ENCODE assay signal across 3 worm cellular contexts in the genomic region with DNA sequence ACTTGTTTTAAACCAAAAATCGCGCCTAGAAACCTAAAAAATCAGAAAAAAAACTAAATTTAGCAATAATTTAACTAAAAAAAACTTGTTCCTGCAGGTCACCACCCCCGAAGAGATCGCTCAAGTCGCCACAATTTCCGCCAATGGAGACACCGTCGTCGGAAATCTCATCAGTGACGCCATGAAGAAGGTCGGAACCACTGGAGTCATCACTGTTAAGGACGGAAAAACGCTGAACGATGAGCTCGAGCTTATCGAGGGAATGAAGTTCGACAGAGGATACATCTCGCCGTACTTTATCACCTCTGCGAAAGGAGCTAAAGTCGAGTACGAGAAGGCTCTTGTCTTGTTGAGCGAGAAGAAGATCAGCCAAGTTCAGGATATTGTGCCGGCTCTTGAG.
A peak's percentile ranks its signal among the peaks of the same experiment; 100 is the strongest.
TF ChIP-seq lines count a peak whose summit lies in the region.

No protein-coding gene starts in this region.

TF ChIP-seq in whole organism, L3 larva, 47 proteins besides CTCF, POLR2A, EP300 and RAD21:
- TF ChIP-seq egl-27 (tag; optimal IDR thresholded peaks at IDR 0.05; lab: Kevin White, UChicago), result no peak
- no peak for TF ChIP-seq hmg-11 (tag; optimal IDR thresholded peaks at IDR 0.05; lab: Kevin White, UChicago)
- TF ChIP-seq ama-1 (optimal IDR thresholded peaks at IDR 0.05; lab: Kevin White, UChicago), result peak; percentile 15
- no peak for TF ChIP-seq egl-5 (tag; optimal IDR thresholded peaks at IDR 0.05; lab: Kevin White, UChicago)

TF ChIP-seq in whole organism, L4 larva, 104 proteins besides CTCF, POLR2A, EP300 and RAD21:
- TF ChIP-seq snpc-1.2 (GFP tag; IDR thresholded peaks at IDR 0.05; lab: Robert Waterston, UW), result no peak
- no peak for TF ChIP-seq F26F4.8 (GFP tag; conservative IDR thresholded peaks at IDR 0.05; lab: Robert Waterston, UW)
- no peak for TF ChIP-seq unc-39 (tag; optimal IDR thresholded peaks at IDR 0.05; lab: Kevin White, UChicago)
- TF ChIP-seq unc-62 (GFP tag; optimal IDR thresholded peaks at IDR 0.05 in 1 of 2; lab: Kevin White, UChicago), result peak in 1 of 2 experiments; percentile 54
- no peak for TF ChIP-seq unc-62 (tag; optimal IDR thresholded peaks at IDR 0.05; lab: Kevin White, UChicago)
- no peak for TF ChIP-seq lin-39 (tag; optimal IDR thresholded peaks at IDR 0.05; lab: Kevin White, UChicago)
- TF ChIP-seq nhr-42 (GFP tag; IDR thresholded peaks at IDR 0.05; lab: Robert Waterston, UW), result no peak
- no peak for TF ChIP-seq vab-7 (GFP tag; IDR thresholded peaks at IDR 0.05; lab: Robert Waterston, UW)
- TF ChIP-seq set-16 (GFP tag; IDR thresholded peaks at IDR 0.05; lab: Robert Waterston, UW), result peak; percentile 14; the same call in 1 of the 2 replicates
- TF ChIP-seq lin-13 (GFP tag; optimal IDR thresholded peaks at IDR 0.05; lab: Kevin White, UChicago), result no peak
- TF ChIP-seq hif-1 (tag; optimal IDR thresholded peaks at IDR 0.05; lab: Kevin White, UChicago), result no peak
- no peak for TF ChIP-seq dpl-1 (GFP tag; optimal IDR thresholded peaks at IDR 0.05; lab: Kevin White, UChicago)
- TF ChIP-seq rbr-2 (tag; optimal IDR thresholded peaks at IDR 0.05; lab: Kevin White, UChicago), result no peak
- TF ChIP-seq ZK337.2 (GFP tag; IDR thresholded peaks at IDR 0.05; lab: Robert Waterston, UW), result no peak
- TF ChIP-seq daf-12 (tag; optimal IDR thresholded peaks at IDR 0.05; lab: Kevin White, UChicago), result no peak
- TF ChIP-seq Y75B8A.6 (GFP tag; IDR thresholded peaks at IDR 0.05; lab: Robert Waterston, UW), result no peak
TF ChIP-seq in whole organism, L4 larva: peak in this region for 2.

TF ChIP-seq in whole organism, young adult, 124 proteins besides CTCF, POLR2A, EP300 and RAD21:
- TF ChIP-seq hmg-20 (GFP tag; IDR thresholded peaks at IDR 0.05; lab: Robert Waterston, UW), result 0 out of 2 replicates have a peak, but pooled peaks have one; percentile 5
- peak; percentile 56; the same call in 1 of the 2 replicates for TF ChIP-seq nfyb-1 (GFP tag; IDR thresholded peaks at IDR 0.05; lab: Robert Waterston, UW)
- TF ChIP-seq nfya-1 (tag; optimal IDR thresholded peaks at IDR 0.05; lab: Kevin White, UChicago; ENCODE audit: borderline replicate concordance, insufficient read depth), result no peak
- no peak for TF ChIP-seq nhr-90 (tag; optimal IDR thresholded peaks at IDR 0.05; lab: Kevin White, UChicago)
- TF ChIP-seq zfh-2 (GFP tag; conservative IDR thresholded peaks at IDR 0.05; lab: Robert Waterston, UW), result peak; percentile 45; the same call in 1 of the 2 replicates
- peak; percentile 24; the same call in 1 of the 2 replicates for TF ChIP-seq hsf-1 (GFP tag; IDR thresholded peaks at IDR 0.05; lab: Robert Waterston, UW)
TF ChIP-seq in whole organism, young adult: peak in this region for 4.
